Fruit fly (Drosophila melanogaster): ENCODE data around the gene Miro.

Gene Miro

dm6 chr3R:24047998-24048511, 9.4 kb upstream of the Miro start, which contains the start of gene Rox8:
Gene Rox8, minus strand, starts transcription at chr3R:24048265.
- TF ChIP-seq CG17801 (GFP tag; optimal IDR thresholded peaks at IDR 0.05; ENCODE audit: partially characterized antibody), result peak; percentile 53

- peak; percentile 52 for TF ChIP-seq CG17801 (GFP tag; optimal IDR thresholded peaks at IDR 0.05; ENCODE audit: partially characterized antibody)
Observed at dm6 chr3R:24047226-24047976, 8.8 kb upstream of the Miro start, which contains the start of gene CG5986. Gene CG5986, plus strand, starts transcription at chr3R:24047790.

dm6 chr3R:24046580-24047225, 8.1 kb upstream of the Miro start:
- TF ChIP-seq CG17801 (GFP tag; optimal IDR thresholded peaks at IDR 0.05; ENCODE audit: partially characterized antibody), result no peak

dm6 chr3R:24037538-24038265, 945 bp downstream of the Miro start, which contains the start of gene spas:
Gene spas, plus strand, starts transcription at chr3R:24038215.
- TF ChIP-seq CG17801 (GFP tag; optimal IDR thresholded peaks at IDR 0.05; ENCODE audit: partially characterized antibody), result no peak

dm6 chr3R:24031825-24032523, 6.7 kb downstream of the Miro start, which contains the start of the genes KrT95D and Mettl3:
Gene KrT95D, minus strand, starts transcription at chr3R:24031827.
Gene Mettl3, plus strand, starts transcription at chr3R:24032157.
- no peak for TF ChIP-seq CG17801 (GFP tag; optimal IDR thresholded peaks at IDR 0.05; ENCODE audit: partially characterized antibody)

- peak; percentile 31 for TF ChIP-seq CG17801 (GFP tag; optimal IDR thresholded peaks at IDR 0.05; ENCODE audit: partially characterized antibody)
Observed at dm6 chr3R:24031019-24031824, 7.4 kb downstream of the Miro start.

- TF ChIP-seq CG17801 (GFP tag; optimal IDR thresholded peaks at IDR 0.05; ENCODE audit: partially characterized antibody), result no peak
Observed at dm6 chr3R:24027222-24027621, 11.4 kb downstream of the Miro start.

dm6 chr3R:24026503-24026902, 12.1 kb downstream of the Miro start:
- no peak for TF ChIP-seq CG17801 (GFP tag; optimal IDR thresholded peaks at IDR 0.05; ENCODE audit: partially characterized antibody)

- TF ChIP-seq CG17801 (GFP tag; optimal IDR thresholded peaks at IDR 0.05; ENCODE audit: partially characterized antibody), result no peak
Observed at dm6 chr3R:24025715-24026467, 12.8 kb downstream of the Miro start.

- TF ChIP-seq CG17801 (GFP tag; optimal IDR thresholded peaks at IDR 0.05; ENCODE audit: partially characterized antibody), result no peak
Observed at dm6 chr3R:24024688-24025087, 14.0 kb downstream of the Miro start.

dm6 chr3R:24024123-24024522, 14.5 kb downstream of the Miro start:
- TF ChIP-seq CG17801 (GFP tag; optimal IDR thresholded peaks at IDR 0.05; ENCODE audit: partially characterized antibody), result no peak

- no peak for TF ChIP-seq CG17801 (GFP tag; optimal IDR thresholded peaks at IDR 0.05; ENCODE audit: partially characterized antibody)
Observed at dm6 chr3R:24021895-24022294, 16.8 kb downstream of the Miro start.

- no peak for TF ChIP-seq CG17801 (GFP tag; optimal IDR thresholded peaks at IDR 0.05; ENCODE audit: partially characterized antibody)
Observed at dm6 chr3R:24017648-24018047, 21.0 kb downstream of the Miro start.
